Fruit fly (Drosophila melanogaster) whole organism, prepupa: ENCODE data around the gene CG9951.
A peak's percentile ranks its signal among the peaks of the same experiment; 100 is the strongest.

Experiments used
- CG11294 ChIP-seq: fragments of 200-800 bp; sonication (Bioruptor generic); IDR thresholded peaks from 2 replicates; pipeline ENCODE4 v1.3.6; 2022; ENCODE audit warnings: missing biosample characterization, missing genetic modification characterization
- CG11762 ChIP-seq: fragments of 200-800 bp; sonication (Bioruptor generic); optimal IDR thresholded peaks from 3 replicates; lab custom pipeline; 2016; ENCODE audit warnings: missing biosample characterization, missing genetic modification characterization; ENCODE audit not compliant: insufficient read depth
- CG11902 ChIP-seq: fragments of 200-800 bp; sonication (Bioruptor generic); optimal IDR thresholded peaks from 3 replicates; lab custom pipeline; 2016; ENCODE audit warnings: missing biosample characterization, missing genetic modification characterization
- CG15336 ChIP-seq: fragments of 200-800 bp; sonication (Bioruptor generic); IDR thresholded peaks from 2 replicates; pipeline ENCODE4 v1.3.6; 2022; ENCODE audit warnings: missing biosample characterization, missing genetic modification characterization
- CG1621 ChIP-seq: fragments of 200-800 bp; sonication (Bioruptor generic); optimal IDR thresholded peaks from 3 replicates; lab custom pipeline; 2018; ENCODE audit warnings: missing biosample characterization, mild to moderate bottlenecking, missing genetic modification characterization
- CG16779 ChIP-seq: fragments of 200-800 bp; sonication (Bioruptor generic); optimal IDR thresholded peaks from 3 replicates; lab custom pipeline; 2017; ENCODE audit warnings: missing biosample characterization, mild to moderate bottlenecking, missing genetic modification characterization
- CG31627 ChIP-seq: fragments of 200-800 bp; sonication (Bioruptor generic); optimal IDR thresholded peaks from 3 replicates; lab custom pipeline; 2016; ENCODE audit warnings: missing biosample characterization, missing genetic modification characterization
- CG4318 ChIP-seq: fragments of 200-800 bp; sonication (Bioruptor generic); optimal IDR thresholded peaks from 3 replicates; lab custom pipeline; 2017; ENCODE audit warnings: missing biosample characterization, mild to moderate bottlenecking, missing genetic modification characterization
- CG6163 ChIP-seq: fragments of 200-800 bp; sonication (Bioruptor generic); IDR thresholded peaks from 3 replicates; pipeline ENCODE4 v1.3.6; 2022; ENCODE audit warnings: missing biosample characterization, missing genetic modification characterization
- CG6276 ChIP-seq: fragments of 200-800 bp; sonication (Bioruptor generic); optimal IDR thresholded peaks from 2 replicates; lab custom pipeline; 2017; ENCODE audit warnings: missing biosample characterization, mild to moderate bottlenecking, missing genetic modification characterization
- CG6854 ChIP-seq: fragments of 200-800 bp; sonication (Bioruptor generic); optimal IDR thresholded peaks from 2 replicates; lab custom pipeline; 2017; ENCODE audit warnings: missing biosample characterization, mild to moderate bottlenecking, missing genetic modification characterization
- CG8119 ChIP-seq: fragments of 200-800 bp; sonication (Bioruptor generic); IDR thresholded peaks from 3 replicates; pipeline ENCODE4 v1.3.6; 2022; ENCODE audit warnings: missing biosample characterization, missing genetic modification characterization
- CG8319 ChIP-seq: fragments of 200-800 bp; sonication (Bioruptor generic); optimal IDR thresholded peaks from 3 replicates; lab custom pipeline; 2016; ENCODE audit warnings: missing biosample characterization, missing genetic modification characterization
- Eip78C ChIP-seq: fragments of 200-800 bp; sonication (Bioruptor generic); peaks from one replicate; lab custom pipeline; 2016; ENCODE audit warnings: missing biosample characterization, missing genetic modification characterization
- Hr4 ChIP-seq: fragments of 200-800 bp; sonication (Bioruptor generic); optimal IDR thresholded peaks from 3 replicates; lab custom pipeline; 2016; ENCODE audit warnings: missing biosample characterization, missing genetic modification characterization
- Smox ChIP-seq: fragments of 200-800 bp; sonication (Bioruptor generic); optimal IDR thresholded peaks from 3 replicates; lab custom pipeline; 2016; ENCODE audit warnings: missing biosample characterization, missing genetic modification characterization
- Sox102F ChIP-seq: fragments of 200-800 bp; sonication (Bioruptor generic); optimal IDR thresholded peaks from 2 replicates; lab custom pipeline; 2016; ENCODE audit warnings: missing biosample characterization, mild to moderate bottlenecking, missing genetic modification characterization
- Sox15 ChIP-seq: fragments of 200-800 bp; sonication (Bioruptor generic); optimal IDR thresholded peaks from 3 replicates; lab custom pipeline; 2016; ENCODE audit warnings: missing biosample characterization, missing genetic modification characterization
- achi ChIP-seq: fragments of 200-800 bp; sonication (Bioruptor generic); optimal IDR thresholded peaks from 3 replicates; lab custom pipeline; 2016; ENCODE audit warnings: missing biosample characterization, missing genetic modification characterization
- cyc ChIP-seq: fragments of 200-800 bp; sonication (Bioruptor generic); optimal IDR thresholded peaks from 3 replicates; lab custom pipeline; 2016; ENCODE audit warnings: missing biosample characterization, missing genetic modification characterization
- dac ChIP-seq: fragments of 200-800 bp; sonication (Bioruptor generic); optimal IDR thresholded peaks from 2 replicates; lab custom pipeline; 2017; ENCODE audit warnings: missing biosample characterization, mild to moderate bottlenecking, missing genetic modification characterization
- dsx ChIP-seq: fragments of 200-800 bp; optimal IDR thresholded peaks from 3 replicates; lab custom pipeline; 2019; ENCODE audit warnings: missing biosample characterization, mild to moderate bottlenecking, missing genetic modification characterization, moderate library complexity; ENCODE audit not compliant: poor library complexity, severe bottlenecking
- eg ChIP-seq: fragments of 200-800 bp; sonication (Bioruptor generic); IDR thresholded peaks from 3 replicates; pipeline ENCODE4 v1.3.6; 2022; ENCODE audit warnings: missing biosample characterization, missing genetic modification characterization
- fkh ChIP-seq: fragments of 200-800 bp; sonication (Bioruptor generic); optimal IDR thresholded peaks from 3 replicates; lab custom pipeline; 2017; ENCODE audit warnings: missing biosample characterization, mild to moderate bottlenecking, missing genetic modification characterization, moderate library complexity
- svp ChIP-seq: fragments of 200-800 bp; sonication (Bioruptor generic); peaks from one replicate; lab custom pipeline; 2016; ENCODE audit warnings: missing biosample characterization, missing genetic modification characterization
- topi ChIP-seq: fragments of 200-800 bp; sonication (Bioruptor generic); optimal IDR thresholded peaks from 3 replicates; lab custom pipeline; 2016; ENCODE audit warnings: missing biosample characterization, missing genetic modification characterization
- vri ChIP-seq: fragments of 200-800 bp; sonication (Bioruptor generic); optimal IDR thresholded peaks from 3 replicates; lab custom pipeline; 2016; ENCODE audit warnings: missing biosample characterization, mild to moderate bottlenecking, missing genetic modification characterization

The CG9951 gene

dm6 chr3L:16873127-16873543, 10.2 kb downstream of the CG9951 start (continued):
- TF ChIP-seq CG6276 (GFP tag; lab: Kevin White, UChicago) (peak; percentile 88), topi (peak; percentile 39), CG11294 (GFP tag; lab: Robert Waterston, UW) (no peak), CG15336 (GFP tag; lab: Robert Waterston, UW) (no peak), CG6163 (GFP tag; lab: Robert Waterston, UW) (peak; percentile 25; the same call in 2 of the 3 replicates), dac (no peak), CG16779 (tag; lab: Kevin White, UChicago) (peak; percentile 18), svp (GFP tag; lab: Kevin White, UChicago) (peak; percentile 79)

dm6 chr3L:16873679-16874078, 10.7 kb downstream of the CG9951 start:
- TF ChIP-seq CG6163 (GFP tag; lab: Robert Waterston, UW) (no peak), eg (GFP tag; lab: Robert Waterston, UW) (0 out of 3 replicates have a peak, but pooled peaks have one; percentile 7), topi (no peak), vri (GFP tag; lab: Kevin White, UChicago) (peak; percentile 61)
- TF ChIP-seq, all 60 proteins: peak for 2

DNA sequence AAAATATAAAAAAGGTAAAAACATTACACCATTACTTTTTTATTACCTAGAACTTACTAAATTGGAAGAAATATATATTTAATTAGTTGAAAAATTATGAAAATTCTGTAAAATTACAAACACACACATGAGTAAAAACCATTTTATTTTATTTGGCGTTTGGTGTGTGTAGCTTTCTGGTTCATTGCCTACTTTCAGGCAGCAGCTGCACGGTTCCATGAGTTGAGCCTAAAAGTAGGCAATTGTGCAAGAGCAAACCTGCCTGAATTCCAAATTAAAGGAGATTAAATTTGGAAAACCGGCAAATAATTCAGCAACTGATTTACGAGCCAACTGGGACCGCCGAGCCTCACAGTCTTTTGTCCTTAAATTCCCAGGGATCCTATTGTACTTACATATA, 12.5 kb downstream of the CG9951 start:
- TF ChIP-seq CG8319: no peak
- TF ChIP-seq Sox102F (GFP tag; lab: Kevin White, UChicago): no peak
- TF ChIP-seq eg (GFP tag; lab: Robert Waterston, UW): no peak
- TF ChIP-seq CG31627 (GFP tag; lab: Kevin White, UChicago): no peak

DNA sequence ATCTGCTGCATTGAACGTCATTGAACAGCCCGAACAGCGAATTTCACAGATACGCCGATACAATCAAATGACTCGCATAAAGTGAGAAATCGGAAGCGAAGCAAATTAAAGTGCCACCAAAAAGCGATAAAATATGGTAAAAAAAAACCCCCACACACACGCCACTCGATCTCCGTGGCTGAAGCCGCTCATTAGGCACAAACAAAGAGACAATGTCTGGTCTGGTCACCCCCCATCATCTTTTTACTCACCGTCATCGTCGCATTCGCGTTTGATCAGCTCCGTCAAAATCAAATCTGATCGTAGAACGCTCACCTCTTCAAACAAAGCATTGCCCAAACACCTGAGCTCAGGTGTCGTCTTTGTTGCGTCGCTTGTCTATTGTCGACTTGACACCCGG, 13.0 kb downstream of the CG9951 start:
- TF ChIP-seq Hr4: no peak
- no peak for TF ChIP-seq CG8119 (GFP tag; lab: Robert Waterston, UW)

DNA sequence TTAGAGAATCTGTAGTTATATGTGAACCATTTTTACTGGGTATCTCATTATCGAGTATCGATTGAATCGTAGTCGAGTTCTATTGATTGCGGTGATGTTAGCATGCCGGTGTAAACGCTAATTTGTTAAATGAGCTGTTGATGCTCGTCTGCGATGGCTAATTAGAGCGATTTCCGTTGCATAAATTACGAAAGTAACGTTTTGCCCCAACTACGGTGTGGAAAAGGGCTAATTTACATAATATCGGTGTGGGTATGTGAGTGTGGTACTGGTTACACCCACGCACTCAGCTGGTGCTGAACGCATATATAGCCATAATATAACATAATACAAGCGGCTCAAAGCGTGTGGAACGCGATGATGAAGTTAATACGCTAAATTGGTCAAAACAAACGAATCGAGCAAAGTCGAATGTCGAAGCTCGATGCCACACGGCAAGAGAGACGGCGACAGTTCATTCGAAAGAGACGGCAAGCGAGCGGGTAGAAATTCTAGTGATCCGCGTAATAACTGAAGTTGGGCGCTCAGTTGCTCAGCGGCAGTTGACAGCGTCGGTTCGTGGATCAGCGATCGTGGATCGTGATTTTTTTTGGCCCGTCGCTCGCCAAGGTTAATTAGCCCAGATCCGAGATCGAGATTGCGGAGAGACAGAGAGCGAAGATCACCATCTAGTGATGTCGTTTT, 14.0 kb downstream of the CG9951 start, which contains the start of gene CG32170:
Gene CG32170, plus strand, starts transcription at position 525 of the 684 bp plus-strand sequence.
- TF ChIP-seq Eip78C (GFP tag; lab: Kevin White, UChicago) (peak; percentile 48), CG6163 (GFP tag; lab: Robert Waterston, UW) (0 out of 3 replicates have a peak, but pooled peaks have one; percentile 34), CG6854 (GFP tag; lab: Kevin White, UChicago) (no peak), svp (GFP tag; lab: Kevin White, UChicago) (peak; percentile 57), Smox (GFP tag; lab: Kevin White, UChicago) (no peak), fkh (GFP tag; lab: Kevin White, UChicago) (peak; percentile 10), eg (GFP tag; lab: Robert Waterston, UW) (peak; percentile 33; the same call in 2 of the 3 replicates), vri (GFP tag; lab: Kevin White, UChicago) (peak; percentile 2)

- no peak for TF ChIP-seq CG6276 (GFP tag; lab: Kevin White, UChicago)
- TF ChIP-seq CG11762 (GFP tag; lab: Kevin White, UChicago): no peak
- TF ChIP-seq dsx (GFP tag; lab: Kevin White, UChicago): peak; percentile 15
- no peak for TF ChIP-seq CG8319
- peak; percentile 91 for TF ChIP-seq vri (GFP tag; lab: Kevin White, UChicago)
- no peak for TF ChIP-seq CG1621 (tag; lab: Kevin White, UChicago)
- no peak for TF ChIP-seq achi (GFP tag; lab: Kevin White, UChicago)
- TF ChIP-seq svp (GFP tag; lab: Kevin White, UChicago): peak; percentile 92
- TF ChIP-seq CG4318 (GFP tag; lab: Kevin White, UChicago): no peak
- no peak for TF ChIP-seq Eip78C (GFP tag; lab: Kevin White, UChicago)
- no peak for TF ChIP-seq cyc (GFP tag; lab: Kevin White, UChicago)
- TF ChIP-seq CG11902: no peak
- TF ChIP-seq Sox15 (GFP tag; lab: Kevin White, UChicago): no peak
Observed at dm6 chr3L:16878830-16879536, 16.0 kb downstream of the CG9951 start.
